Worm (Caenorhabditis elegans): ENCODE measurements around the gene mpz-4.

mpz-4 gene

DNA sequence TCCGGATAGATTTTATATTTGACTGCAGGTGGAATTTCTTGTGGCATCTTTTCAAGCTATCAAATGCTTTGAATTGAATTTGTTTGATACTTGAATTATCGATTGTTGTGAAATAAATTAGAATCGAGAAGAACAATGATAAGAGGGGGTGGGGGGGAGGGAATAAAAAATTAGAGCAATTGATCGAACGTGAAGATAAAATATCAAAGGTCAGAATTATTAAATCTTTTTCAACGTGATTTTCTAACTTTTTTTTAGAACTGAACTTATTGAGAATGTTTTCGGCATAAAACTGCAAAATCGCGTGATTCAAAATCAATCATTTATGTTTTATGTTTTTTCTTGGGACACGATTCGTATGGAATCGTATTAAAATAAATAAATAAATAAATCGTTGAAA lies at the start of gene mpz-4:
mpz-4 (minus strand) TSS at position 101 of the 400 bp plus-strand sequence.
- TF ChIP-seq mls-2 (tag; optimal IDR thresholded peaks at IDR 0.05) (no peak), mab-5 (tag; optimal IDR thresholded peaks at IDR 0.05) (no peak), snpc-4 (tag; optimal IDR thresholded peaks at IDR 0.05) (no peak), hlh-1 (tag; optimal IDR thresholded peaks at IDR 0.05) (no peak), pha-4 (tag; optimal IDR thresholded peaks at IDR 0.05) (no peak), lin-13 (tag; optimal IDR thresholded peaks at IDR 0.05) (no peak), elt-3 (tag; optimal IDR thresholded peaks at IDR 0.05) (no peak), M03D4.4 (tag; optimal IDR thresholded peaks at IDR 0.05) (no peak), sem-2 (GFP tag; optimal IDR thresholded peaks at IDR 0.05) (no peak), sptf-1 (tag; optimal IDR thresholded peaks at IDR 0.05) (no peak)

DNA sequence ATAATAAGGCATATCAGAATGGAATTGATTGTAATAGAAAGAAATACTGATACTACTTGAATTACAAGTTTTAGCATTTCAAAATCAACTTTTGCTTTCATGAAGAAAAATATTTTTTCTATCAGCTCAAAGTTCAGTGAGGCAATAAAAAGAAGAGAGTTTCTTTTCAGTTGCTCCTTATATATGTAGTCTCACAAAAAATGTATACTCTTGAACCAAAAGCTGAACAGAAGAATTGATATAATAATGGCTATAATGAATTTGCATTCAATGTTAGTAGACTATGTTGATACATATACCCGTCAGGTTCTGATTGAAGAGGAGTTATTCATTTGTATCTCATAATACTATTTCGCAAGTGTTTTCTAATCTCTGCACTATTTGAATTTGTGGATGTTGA lies 47.5 kb upstream of the mpz-4 start, which contains the start of gene str-174:
str-174 (minus strand) TSS at position 101 of the 400 bp plus-strand sequence.
- TF ChIP-seq elt-3 (tag; optimal IDR thresholded peaks at IDR 0.05) (no peak), nhr-237 (tag; optimal IDR thresholded peaks at IDR 0.05) (no peak), ces-1 (GFP tag; optimal IDR thresholded peaks at IDR 0.05) (no peak), ztf-11 (tag; optimal IDR thresholded peaks at IDR 0.05) (no peak), flh-1 (GFP tag; optimal IDR thresholded peaks at IDR 0.05) (no peak), mab-5 (tag; optimal IDR thresholded peaks at IDR 0.05) (no peak), nhr-12 (tag; optimal IDR thresholded peaks at IDR 0.05) (no peak), nhr-76 (tag; optimal IDR thresholded peaks at IDR 0.05) (no peak), mls-2 (tag; optimal IDR thresholded peaks at IDR 0.05) (no peak), unc-39 (tag; optimal IDR thresholded peaks at IDR 0.05) (no peak), unc-62 (GFP tag; optimal IDR thresholded peaks at IDR 0.05) (no peak), snpc-4 (tag; optimal IDR thresholded peaks at IDR 0.05) (no peak), cnd-1 (tag; optimal IDR thresholded peaks at IDR 0.05) (no peak), ceh-43 (GFP tag; optimal IDR thresholded peaks at IDR 0.05) (no peak), lsy-2 (tag; optimal IDR thresholded peaks at IDR 0.05) (no peak)

DNA sequence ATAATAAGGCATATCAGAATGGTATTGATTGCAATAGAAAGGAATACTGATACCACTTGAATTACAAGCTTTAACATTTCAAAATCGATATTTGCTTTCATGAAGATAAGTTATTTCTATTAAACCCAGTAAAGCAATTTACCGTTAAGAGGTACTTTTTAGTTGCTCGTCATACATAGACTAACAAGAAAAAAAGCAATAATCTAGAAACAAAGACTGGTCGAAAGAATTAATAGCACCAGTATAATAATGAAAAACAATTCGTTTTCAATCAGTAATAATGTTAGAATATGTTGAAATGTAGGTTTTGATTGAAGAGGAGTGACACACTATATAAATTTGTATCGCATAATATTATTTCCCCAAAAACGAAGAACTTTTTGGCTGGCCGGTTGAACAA lies 43.4 kb upstream of the mpz-4 start, which contains the start of gene str-175:
str-175 (minus strand) TSS at position 101 of the 400 bp plus-strand sequence.
- no peak for TF ChIP-seq mab-5 (tag; optimal IDR thresholded peaks at IDR 0.05)
- no peak for TF ChIP-seq blmp-1 (tag; optimal IDR thresholded peaks at IDR 0.05)
- TF ChIP-seq ztf-11 (tag; optimal IDR thresholded peaks at IDR 0.05): no peak
- TF ChIP-seq sptf-1 (tag; optimal IDR thresholded peaks at IDR 0.05): no peak
- TF ChIP-seq drap-1 (GFP tag; optimal IDR thresholded peaks at IDR 0.05): no peak
- TF ChIP-seq pha-4 (tag; optimal IDR thresholded peaks at IDR 0.05): no peak
- TF ChIP-seq lin-13 (tag; optimal IDR thresholded peaks at IDR 0.05): no peak
- TF ChIP-seq flh-1 (GFP tag; optimal IDR thresholded peaks at IDR 0.05): no peak
- TF ChIP-seq elt-3 (tag; optimal IDR thresholded peaks at IDR 0.05): no peak
- no peak for TF ChIP-seq hlh-1 (tag; optimal IDR thresholded peaks at IDR 0.05)
- TF ChIP-seq mep-1 (tag; optimal IDR thresholded peaks at IDR 0.05): no peak

DNA sequence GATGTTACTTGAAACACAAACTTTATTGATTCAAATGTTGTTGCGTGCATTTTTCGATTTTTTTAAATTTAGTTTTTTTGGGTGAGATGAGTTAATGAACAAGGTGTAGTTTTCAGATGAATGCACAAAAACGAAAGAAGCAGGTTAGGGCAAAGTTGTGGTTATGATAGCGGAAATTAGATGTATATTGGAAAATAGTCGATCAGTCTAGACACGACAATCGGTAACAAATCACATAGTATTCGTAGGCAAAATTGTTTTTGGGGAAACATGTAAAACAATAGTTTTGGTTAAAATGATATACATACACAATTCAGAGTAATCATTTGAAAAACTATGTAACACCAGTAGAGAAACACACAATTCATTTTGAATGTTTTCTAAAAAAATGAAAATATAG lies 40.5 kb upstream of the mpz-4 start, which contains the start of gene str-172:
str-172 (minus strand) TSS at position 101 of the 400 bp plus-strand sequence.
- TF ChIP-seq unc-39 (tag; optimal IDR thresholded peaks at IDR 0.05): no peak
- TF ChIP-seq ceh-83 (GFP tag; optimal IDR thresholded peaks at IDR 0.05): no peak
- TF ChIP-seq lin-13 (tag; optimal IDR thresholded peaks at IDR 0.05): no peak
- TF ChIP-seq elt-1 (tag; optimal IDR thresholded peaks at IDR 0.05; ENCODE audit: borderline replicate concordance, insufficient read depth): no peak
- no peak for TF ChIP-seq nhr-76 (tag; optimal IDR thresholded peaks at IDR 0.05)

DNA sequence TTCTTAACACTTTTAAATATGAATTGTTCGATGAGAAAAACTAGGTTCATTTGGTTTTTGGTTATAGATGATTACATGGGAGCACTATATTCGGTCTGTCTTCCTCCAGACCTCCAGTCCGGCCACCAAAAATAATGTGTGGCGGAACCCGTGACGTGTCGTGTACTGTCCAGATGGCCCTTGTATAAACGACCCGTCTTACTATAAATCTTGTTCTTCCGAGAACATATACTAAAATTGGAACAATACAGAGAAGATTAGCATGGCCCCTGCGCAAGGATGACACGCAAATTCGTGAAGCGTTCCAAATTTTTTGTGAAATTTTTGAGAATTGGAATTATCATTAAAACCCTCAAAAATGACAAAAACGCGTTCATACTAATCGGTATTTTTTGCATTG lies 39.5 kb upstream of the mpz-4 start:
- TF ChIP-seq drap-1 (GFP tag; optimal IDR thresholded peaks at IDR 0.05) (no peak), ztf-11 (tag; optimal IDR thresholded peaks at IDR 0.05) (no peak), lin-13 (tag; optimal IDR thresholded peaks at IDR 0.05) (no peak), zip-8 (tag; optimal IDR thresholded peaks at IDR 0.05) (no peak), unc-120 (tag; optimal IDR thresholded peaks at IDR 0.05; ENCODE audit: poor library complexity, severe bottlenecking) (no peak), elt-3 (tag; optimal IDR thresholded peaks at IDR 0.05) (no peak), nhr-12 (tag; optimal IDR thresholded peaks at IDR 0.05) (no peak), blmp-1 (tag; optimal IDR thresholded peaks at IDR 0.05) (no peak), bed-3 (GFP tag; optimal IDR thresholded peaks at IDR 0.05) (no peak), tbx-8 (GFP tag; optimal IDR thresholded peaks at IDR 0.05) (no peak), nhr-237 (tag; optimal IDR thresholded peaks at IDR 0.05) (no peak), flh-1 (GFP tag; optimal IDR thresholded peaks at IDR 0.05) (no peak), snpc-4 (tag; optimal IDR thresholded peaks at IDR 0.05) (no peak), lin-32 (GFP tag; optimal IDR thresholded peaks at IDR 0.05) (no peak), unc-39 (tag; optimal IDR thresholded peaks at IDR 0.05) (no peak), mab-5 (tag; optimal IDR thresholded peaks at IDR 0.05) (no peak), sptf-1 (tag; optimal IDR thresholded peaks at IDR 0.05) (no peak), lsy-2 (tag; optimal IDR thresholded peaks at IDR 0.05) (no peak), ceh-39 (tag; optimal IDR thresholded peaks at IDR 0.05) (no peak), nhr-76 (tag; optimal IDR thresholded peaks at IDR 0.05) (no peak)

Data from whole organism, mixed stage, embryonic.